Fruit fly (Drosophila melanogaster) whole organism, adult: ENCODE data around the gene UBL3.

Experiments
- CG11617 ChIP-seq: fragments of 200-800 bp; sonication (Bioruptor generic); optimal IDR thresholded peaks from 2 replicates; lab custom pipeline; 2017; ENCODE audit warnings: mild to moderate bottlenecking, missing biosample characterization, missing genetic modification reagents, missing genetic modification characterization
- CG12768 ChIP-seq: fragments of 200-800 bp; sonication (Bioruptor generic); optimal IDR thresholded peaks from 2 replicates; lab custom pipeline; 2017; ENCODE audit warnings: missing biosample characterization, missing genetic modification characterization, mild to moderate bottlenecking, moderate library complexity, missing genetic modification reagents
- CG14711 ChIP-seq: fragments of 200-800 bp; sonication (Bioruptor generic); optimal IDR thresholded peaks from 2 replicates; lab custom pipeline; 2018; ENCODE audit warnings: missing biosample characterization, mild to moderate bottlenecking, missing genetic modification characterization, moderate library complexity
- CG1620 ChIP-seq: fragments of 200-800 bp; sonication (Bioruptor generic); optimal IDR thresholded peaks from 2 replicates; lab custom pipeline; 2016; ENCODE audit warnings: missing biosample characterization, missing genetic modification characterization
- CG33017 ChIP-seq: fragments of 200-800 bp; sonication (Bioruptor generic); optimal IDR thresholded peaks from 2 replicates; lab custom pipeline; 2018; ENCODE audit warnings: missing biosample characterization, mild to moderate bottlenecking, missing genetic modification characterization, moderate library complexity
- CG5204 ChIP-seq: fragments of 200-800 bp; sonication (Bioruptor generic); optimal IDR thresholded peaks from 2 replicates; lab custom pipeline; 2016; ENCODE audit warnings: missing biosample characterization, missing genetic modification characterization
- CG7045 ChIP-seq: fragments of 200-800 bp; sonication (Bioruptor generic); optimal IDR thresholded peaks from 2 replicates; lab custom pipeline; 2017; ENCODE audit warnings: missing biosample characterization, mild to moderate bottlenecking, missing genetic modification characterization
- CG7101 ChIP-seq: fragments of 200-800 bp; sonication (Bioruptor generic); optimal IDR thresholded peaks from 2 replicates; lab custom pipeline; 2018; ENCODE audit warnings: missing biosample characterization, mild to moderate bottlenecking, missing genetic modification characterization, moderate library complexity
- Clk ChIP-seq: fragments of 200-800 bp; sonication (Bioruptor generic); optimal IDR thresholded peaks from 2 replicates; lab custom pipeline; 2017; ENCODE audit warnings: missing biosample characterization, missing genetic modification characterization
- Crg-1 ChIP-seq: fragments of 200-800 bp; sonication (Bioruptor generic); optimal IDR thresholded peaks from 2 replicates; lab custom pipeline; 2016; ENCODE audit warnings: missing biosample characterization, missing genetic modification characterization
- Hr96 ChIP-seq: fragments of 200-800 bp; sonication (Bioruptor generic); optimal IDR thresholded peaks from 2 replicates; lab custom pipeline; 2016; ENCODE audit warnings: missing biosample characterization, missing genetic modification characterization
- Mnt ChIP-seq: fragments of 200-800 bp; sonication (Bioruptor generic); optimal IDR thresholded peaks from 2 replicates; lab custom pipeline; 2016; ENCODE audit warnings: missing biosample characterization, mild to moderate bottlenecking, missing genetic modification characterization
- bab1 ChIP-seq: fragments of 200-800 bp; sonication (Bioruptor generic); optimal IDR thresholded peaks from 3 replicates; lab custom pipeline; 2019; ENCODE audit warnings: missing biosample characterization, mild to moderate bottlenecking, missing genetic modification characterization, moderate library complexity
- cic ChIP-seq: fragments of 200-800 bp; sonication (Bioruptor generic); optimal IDR thresholded peaks from 2 replicates; lab custom pipeline; 2017; ENCODE audit warnings: missing biosample characterization, mild to moderate bottlenecking, missing genetic modification characterization, moderate library complexity
- cnc ChIP-seq, 2 experiments: fragments of >200 bp; optimal IDR thresholded peaks; 2 replicates each; lab custom pipeline; 2017
- kay ChIP-seq: fragments of 200-800 bp; sonication (Bioruptor generic); peaks from one replicate; lab custom pipeline; 2016; ENCODE audit warnings: missing biosample characterization, missing genetic modification characterization, borderline replicate concordance
- ovo ChIP-seq: fragments of 200-800 bp; sonication (Bioruptor generic); optimal IDR thresholded peaks from 2 replicates; lab custom pipeline; 2016; ENCODE audit warnings: missing biosample characterization, missing genetic modification characterization
- pad ChIP-seq: fragments of 200-800 bp; sonication (Bioruptor generic); optimal IDR thresholded peaks from 3 replicates; lab custom pipeline; 2017; ENCODE audit warnings: missing biosample characterization, missing genetic modification characterization, mild to moderate bottlenecking, moderate library complexity, missing genetic modification reagents
- tj ChIP-seq: fragments of 200-800 bp; sonication (Bioruptor generic); optimal IDR thresholded peaks from 3 replicates; lab custom pipeline; 2017; ENCODE audit warnings: missing biosample characterization, mild to moderate bottlenecking, missing genetic modification characterization, moderate library complexity
- toe ChIP-seq: fragments of 200-800 bp; sonication (Bioruptor generic); optimal IDR thresholded peaks from 2 replicates; lab custom pipeline; 2016; ENCODE audit warnings: missing biosample characterization, missing genetic modification characterization

Gene UBL3

DNA sequence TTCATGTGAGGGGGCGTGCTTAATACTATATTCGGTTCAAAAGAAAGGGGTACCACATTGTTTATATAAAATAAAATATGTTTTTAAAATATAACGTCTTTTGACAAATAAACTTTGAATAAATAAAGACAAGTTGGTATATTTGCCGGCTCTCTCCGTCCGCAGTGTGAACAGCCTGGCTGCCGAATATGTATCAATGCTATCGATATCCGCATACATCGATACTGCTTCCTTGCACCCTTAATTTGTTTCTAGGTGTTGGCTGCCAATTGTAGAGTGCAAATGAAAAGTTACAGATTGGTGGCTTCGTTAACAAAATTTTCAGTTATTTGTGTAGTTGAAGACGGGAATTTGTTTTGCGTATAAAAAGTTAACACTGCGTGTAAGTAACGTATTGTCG lies 6.9 kb upstream of the UBL3 start, which contains the start of gene Gbeta13F:
Gbeta13F (plus strand) TSS at position 247 of the 400 bp plus-strand sequence.
- TF ChIP-seq cnc (optimal IDR thresholded peaks at IDR 0.05; lab: Kevin White, UChicago) (no peak), ovo (GFP tag; lab: Kevin White, UChicago) (peak; percentile 10), bab1 (peak; percentile 43), CG1620 (GFP tag; lab: Kevin White, UChicago) (peak; percentile 42), CG7045 (no peak), toe (GFP tag; lab: Kevin White, UChicago) (no peak), Hr96 (no peak), CG7101 (tag; lab: Kevin White, UChicago) (no peak), CG11617 (GFP tag; lab: Kevin White, UChicago) (no peak), kay (GFP tag; lab: Kevin White, UChicago) (no peak), Mnt (GFP tag; lab: Kevin White, UChicago) (no peak), Crg-1 (no peak), cic (GFP tag; lab: Kevin White, UChicago) (no peak), CG14711 (tag; lab: Kevin White, UChicago) (peak; percentile 4)

- TF ChIP-seq CG14711 (tag; lab: Kevin White, UChicago) (no peak), cic (GFP tag; lab: Kevin White, UChicago) (no peak), Crg-1 (no peak), pad (GFP tag; lab: Kevin White, UChicago) (no peak), CG7101 (tag; lab: Kevin White, UChicago) (no peak), CG5204 (GFP tag; lab: Kevin White, UChicago) (no peak), toe (GFP tag; lab: Kevin White, UChicago) (no peak), kay (GFP tag; lab: Kevin White, UChicago) (no peak), Mnt (GFP tag; lab: Kevin White, UChicago) (no peak), tj (GFP tag; lab: Kevin White, UChicago) (no peak), CG12768 (GFP tag; lab: Kevin White, UChicago) (no peak), CG1620 (GFP tag; lab: Kevin White, UChicago) (no peak), CG7045 (no peak), ovo (GFP tag; lab: Kevin White, UChicago) (no peak), bab1 (no peak), Hr96 (no peak), Clk (GFP tag; lab: Kevin White, UChicago) (no peak)
Observed at dm6 chrX:15859387-15859786, 6.4 kb upstream of the UBL3 start, which contains the start of gene AlkB. TSS of gene AlkB (minus strand) at chrX:15859487.

DNA sequence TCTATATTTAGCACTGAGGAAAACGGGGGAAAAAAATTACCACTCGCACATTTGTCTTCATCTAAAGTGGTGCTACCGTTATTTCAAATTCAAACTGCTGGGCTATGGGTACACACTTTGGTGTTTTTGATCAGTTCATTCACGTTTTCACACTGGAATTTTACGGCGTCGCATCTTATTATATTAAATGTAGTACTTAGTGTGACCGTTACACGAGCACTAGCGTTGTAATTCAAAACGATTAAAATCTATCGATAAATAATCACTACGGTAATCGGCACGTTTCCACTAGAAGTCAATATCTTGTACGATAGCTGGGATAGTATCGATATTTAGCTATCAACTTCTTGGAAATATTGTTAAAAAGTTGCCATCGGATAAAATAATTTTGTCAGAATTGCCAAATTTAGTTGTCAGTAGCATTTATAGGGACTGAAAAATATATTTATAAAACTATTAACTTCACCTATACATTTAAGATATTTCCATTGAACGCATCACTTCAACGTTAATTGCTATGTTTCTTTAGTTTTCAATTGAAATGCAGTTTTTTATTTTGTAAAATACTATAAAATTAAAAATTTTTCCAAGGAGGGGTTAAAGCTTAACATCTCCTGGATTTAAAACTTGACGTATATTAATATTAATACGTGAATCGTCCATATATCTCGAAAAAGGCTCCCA lies 4.8 kb upstream of the UBL3 start, which contains the start of the genes CG46440 and Myb:
CG46440 (minus strand) TSS at position 223 of the 684 bp plus-strand sequence.
Myb (minus strand) TSS at position 223 of the 684 bp plus-strand sequence.
- TF ChIP-seq CG12768 (GFP tag; lab: Kevin White, UChicago) = no peak
- TF ChIP-seq CG5204 (GFP tag; lab: Kevin White, UChicago) = no peak
- no peak for TF ChIP-seq CG7101 (tag; lab: Kevin White, UChicago)
- no peak for TF ChIP-seq CG11617 (GFP tag; lab: Kevin White, UChicago)
- peak; percentile 3 for TF ChIP-seq pad (GFP tag; lab: Kevin White, UChicago)
- TF ChIP-seq CG14711 (tag; lab: Kevin White, UChicago) = peak; percentile 17
- TF ChIP-seq CG33017 = no peak
- no peak for TF ChIP-seq cic (GFP tag; lab: Kevin White, UChicago)
- no peak for TF ChIP-seq Clk (GFP tag; lab: Kevin White, UChicago)
- no peak for TF ChIP-seq ovo (GFP tag; lab: Kevin White, UChicago)
- no peak for TF ChIP-seq CG1620 (GFP tag; lab: Kevin White, UChicago)
- peak; percentile 31 for TF ChIP-seq Mnt (GFP tag; lab: Kevin White, UChicago)
- TF ChIP-seq Crg-1 = no peak
- no peak for TF ChIP-seq Hr96
- peak; percentile 3 for TF ChIP-seq tj (GFP tag; lab: Kevin White, UChicago)
- no peak for TF ChIP-seq toe (GFP tag; lab: Kevin White, UChicago)
- no peak for TF ChIP-seq CG7045
- TF ChIP-seq cnc (optimal IDR thresholded peaks at IDR 0.05; lab: Kevin White, UChicago) = no peak
- TF ChIP-seq kay (GFP tag; lab: Kevin White, UChicago) = no peak
- peak; percentile 17 for TF ChIP-seq bab1

- TF ChIP-seq CG7045 (no peak), ovo (GFP tag; lab: Kevin White, UChicago) (no peak), pad (GFP tag; lab: Kevin White, UChicago) (no peak), bab1 (peak; percentile 7), CG5204 (GFP tag; lab: Kevin White, UChicago) (no peak), tj (GFP tag; lab: Kevin White, UChicago) (no peak), Mnt (GFP tag; lab: Kevin White, UChicago) (peak; percentile 16), cnc (optimal IDR thresholded peaks at IDR 0.05; lab: Kevin White, UChicago) (no peak), toe (GFP tag; lab: Kevin White, UChicago) (no peak), cic (GFP tag; lab: Kevin White, UChicago) (no peak), CG14711 (tag; lab: Kevin White, UChicago) (no peak), CG11617 (GFP tag; lab: Kevin White, UChicago) (peak; percentile 24), Clk (GFP tag; lab: Kevin White, UChicago) (no peak)
Observed at dm6 chrX:15849021-15849420, 4.0 kb downstream of the UBL3 start, which contains the start of gene sun. TSS of gene sun (minus strand) at chrX:15849258.

DNA sequence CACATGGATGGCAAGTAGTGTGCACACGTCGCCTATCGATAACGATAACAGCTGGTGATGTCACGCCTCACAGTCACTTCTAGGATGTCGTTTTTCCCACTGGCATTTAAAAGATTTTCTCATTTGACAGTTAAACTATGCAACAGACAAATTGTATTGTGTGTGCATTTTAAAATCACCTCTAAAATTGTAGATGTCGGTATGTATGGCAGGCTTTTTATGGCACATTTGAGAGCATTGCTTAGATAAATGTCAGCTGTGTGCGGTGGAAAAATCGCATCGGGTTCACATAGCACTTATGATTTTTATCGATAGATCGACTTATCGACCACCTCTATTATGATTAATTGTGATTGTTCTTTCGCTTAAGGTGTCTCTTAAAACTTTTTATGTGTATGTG lies 8.8 kb downstream of the UBL3 start, which contains the start of the genes ArgRS and CG8578:
ArgRS (minus strand) TSS at position 7 of the 400 bp plus-strand sequence.
CG8578 (plus strand) TSS at position 338 of the 400 bp plus-strand sequence.
- TF ChIP-seq CG5204 (GFP tag; lab: Kevin White, UChicago) (no peak), tj (GFP tag; lab: Kevin White, UChicago) (no peak), CG1620 (GFP tag; lab: Kevin White, UChicago) (peak; percentile 73), CG7045 (no peak), Clk (GFP tag; lab: Kevin White, UChicago) (no peak), Hr96 (no peak), CG14711 (tag; lab: Kevin White, UChicago) (peak; percentile 22), CG11617 (GFP tag; lab: Kevin White, UChicago) (peak; percentile 70), kay (GFP tag; lab: Kevin White, UChicago) (no peak), CG12768 (GFP tag; lab: Kevin White, UChicago) (peak; percentile 11), Mnt (GFP tag; lab: Kevin White, UChicago) (peak; percentile 88), CG7101 (tag; lab: Kevin White, UChicago) (peak; percentile 51), toe (GFP tag; lab: Kevin White, UChicago) (peak; percentile 79), cic (GFP tag; lab: Kevin White, UChicago) (peak; percentile 16), bab1 (peak; percentile 53), pad (GFP tag; lab: Kevin White, UChicago) (peak; percentile 50), ovo (GFP tag; lab: Kevin White, UChicago) (no peak), cnc (optimal IDR thresholded peaks at IDR 0.05; lab: Kevin White, UChicago) (no peak), CG33017 (no peak), Crg-1 (no peak)
